Fruit fly (Drosophila melanogaster) whole organism, embryonic: ENCODE measurements around the gene CG4332.
A peak's percentile ranks its signal among the peaks of the same experiment; 100 is the strongest.

ENCODE experiments used
- Blimp-1 ChIP-seq: fragments of 200-800 bp; sonication (Bioruptor generic); optimal IDR thresholded peaks from 3 replicates; lab custom pipeline; 2018; ENCODE audit warnings: missing biosample characterization, missing genetic modification characterization, mild to moderate bottlenecking, moderate library complexity, missing genetic modification reagents
- CG10209 ChIP-seq: fragments of 200-800 bp; sonication (Bioruptor generic); optimal IDR thresholded peaks from 3 replicates; lab custom pipeline; 2017; ENCODE audit warnings: missing biosample characterization, mild to moderate bottlenecking, missing genetic modification characterization, missing genetic modification reagents
- CG10321 ChIP-seq: fragments of 200-800 bp; sonication (Bioruptor generic); IDR thresholded peaks from 2 replicates; pipeline ENCODE4 v1.3.6; 2022; ENCODE audit warnings: missing biosample characterization, missing genetic modification characterization
- CG10366 ChIP-seq: fragments of 200-800 bp; sonication (Bioruptor generic); IDR thresholded peaks from 2 replicates; pipeline ENCODE4 v1.3.6; 2022; ENCODE audit warnings: missing biosample characterization, missing genetic modification characterization
- CG10431 ChIP-seq: fragments of 200-800 bp; sonication (Bioruptor generic); optimal IDR thresholded peaks from 3 replicates; lab custom pipeline; 2018; ENCODE audit warnings: missing biosample characterization, mild to moderate bottlenecking, missing genetic modification characterization
- CG10565 ChIP-seq: fragments of 200-800 bp; sonication (Bioruptor generic); optimal IDR thresholded peaks from 3 replicates; lab custom pipeline; 2016; ENCODE audit warnings: missing biosample characterization, mild to moderate bottlenecking, missing genetic modification characterization
- CG10654 ChIP-seq: fragments of 200-800 bp; sonication (Bioruptor generic); optimal IDR thresholded peaks from 2 replicates; lab custom pipeline; 2016; ENCODE audit warnings: missing biosample characterization, missing genetic modification characterization
- CG11093 ChIP-seq: fragments of 200-800 bp; sonication (Bioruptor generic); IDR thresholded peaks from 3 replicates; pipeline ENCODE4 v1.3.6; 2022; ENCODE audit warnings: missing biosample characterization, missing genetic modification characterization
- CG11247 ChIP-seq: fragments of 200-800 bp; sonication (Bioruptor generic); IDR thresholded peaks from 2 replicates; pipeline ENCODE4 v1.3.6; 2022; ENCODE audit warnings: missing biosample characterization, missing genetic modification characterization
- CG12391 ChIP-seq: fragments of 200-800 bp; sonication (Bioruptor generic); optimal IDR thresholded peaks from 3 replicates; lab custom pipeline; 2018; ENCODE audit warnings: missing biosample characterization, mild to moderate bottlenecking, missing genetic modification characterization, moderate library complexity
- CG14050 ChIP-seq: fragments of 200-800 bp; sonication (Bioruptor generic); IDR thresholded peaks from 3 replicates; pipeline ENCODE4 v1.3.6; 2022; ENCODE audit warnings: missing biosample characterization, missing genetic modification characterization
- CG1603 ChIP-seq: fragments of 200-800 bp; sonication (Bioruptor generic); optimal IDR thresholded peaks from 2 replicates; lab custom pipeline; 2019; ENCODE audit warnings: missing biosample characterization, mild to moderate bottlenecking, missing genetic modification characterization, moderate library complexity
- CG17186 ChIP-seq: fragments of 200-800 bp; sonication (Bioruptor generic); optimal IDR thresholded peaks from 3 replicates; lab custom pipeline; 2017; ENCODE audit warnings: missing biosample characterization, missing genetic modification reagents, missing genetic modification characterization
- CG17328 ChIP-seq: fragments of 200-800 bp; sonication (Bioruptor generic); IDR thresholded peaks from 2 replicates; pipeline ENCODE4 v1.3.6; 2022; ENCODE audit warnings: missing biosample characterization, missing genetic modification characterization
- CG17361 ChIP-seq: fragments of 200-800 bp; sonication (Bioruptor generic); IDR thresholded peaks from 3 replicates; pipeline ENCODE4 v1.3.6; 2022; ENCODE audit warnings: missing biosample characterization, missing genetic modification characterization
- CG18476 ChIP-seq: fragments of 200-800 bp; sonication (Bioruptor generic); optimal IDR thresholded peaks from 2 replicates; lab custom pipeline; 2016; ENCODE audit warnings: missing biosample characterization, mild to moderate bottlenecking, missing genetic modification characterization
- CG18599 ChIP-seq: fragments of 200-800 bp; sonication (Bioruptor generic); optimal IDR thresholded peaks from 3 replicates; lab custom pipeline; 2017; ENCODE audit warnings: missing biosample characterization, missing genetic modification characterization, mild to moderate bottlenecking, moderate library complexity, missing genetic modification reagents
- CG31388 ChIP-seq: fragments of 200-800 bp; sonication (Bioruptor generic); optimal IDR thresholded peaks from 2 replicates; lab custom pipeline; 2016; ENCODE audit warnings: missing biosample characterization, missing genetic modification characterization
- CG3163 ChIP-seq: fragments of 200-800 bp; sonication (Bioruptor generic); optimal IDR thresholded peaks from 3 replicates; lab custom pipeline; 2016; ENCODE audit warnings: missing biosample characterization, missing genetic modification characterization
- CG6765 ChIP-seq: fragments of 200-800 bp; sonication (Bioruptor generic); optimal IDR thresholded peaks from 3 replicates; lab custom pipeline; 2017; ENCODE audit warnings: missing biosample characterization, mild to moderate bottlenecking, missing genetic modification characterization
- CG7357 ChIP-seq: fragments of 200-800 bp; sonication (Bioruptor generic); IDR thresholded peaks from 3 replicates; pipeline ENCODE4 v1.3.6; 2022; ENCODE audit warnings: missing biosample characterization, missing genetic modification characterization
- CG7786 ChIP-seq: fragments of 200-800 bp; sonication (Bioruptor generic); optimal IDR thresholded peaks from 2 replicates; lab custom pipeline; 2016; ENCODE audit warnings: missing biosample characterization, missing genetic modification characterization
- CG8765 ChIP-seq: fragments of 200-800 bp; sonication (Bioruptor generic); IDR thresholded peaks from 2 replicates; pipeline ENCODE4 v1.3.6; 2022; ENCODE audit warnings: missing biosample characterization, missing genetic modification characterization
- Dll ChIP-seq: fragments of 200-800 bp; sonication (Bioruptor generic); IDR thresholded peaks from 4 replicates; pipeline ENCODE4 v1.3.6; 2022; ENCODE audit warnings: missing biosample characterization, missing genetic modification characterization; ENCODE audit not compliant: partially characterized antibody
- E2f1 ChIP-seq: fragments of 200-800 bp; sonication (Bioruptor generic); IDR thresholded peaks from 2 replicates; pipeline ENCODE4 v1.3.6; 2022; ENCODE audit warnings: missing biosample characterization, missing genetic modification characterization
- Ets65A ChIP-seq: fragments of 200-800 bp; sonication (Bioruptor generic); peaks from one replicate; lab custom pipeline; 2016; ENCODE audit warnings: missing biosample characterization, missing genetic modification characterization
- Hmr ChIP-seq: fragments of 200-800 bp; sonication (Bioruptor generic); optimal IDR thresholded peaks from 3 replicates; lab custom pipeline; 2017; ENCODE audit warnings: mild to moderate bottlenecking, missing biosample characterization, missing genetic modification reagents, missing genetic modification characterization
- Myb ChIP-seq: fragments of 200-800 bp; sonication (Bioruptor generic); optimal IDR thresholded peaks from 2 replicates; lab custom pipeline; 2016; ENCODE audit warnings: missing biosample characterization, missing genetic modification characterization
- Nf-YC ChIP-seq: fragments of 200-800 bp; optimal IDR thresholded peaks from 3 replicates; lab custom pipeline; 2019; ENCODE audit warnings: missing biosample characterization, mild to moderate bottlenecking, missing genetic modification characterization, moderate library complexity
- NfI ChIP-seq: fragments of 200-800 bp; sonication (Bioruptor generic); optimal IDR thresholded peaks from 3 replicates; lab custom pipeline; 2018; ENCODE audit warnings: missing biosample characterization, mild to moderate bottlenecking, missing genetic modification characterization, moderate library complexity
- Opbp ChIP-seq: fragments of 200-800 bp; sonication (Bioruptor generic); IDR thresholded peaks from 3 replicates; pipeline ENCODE4 v1.3.6; 2022; ENCODE audit warnings: missing biosample characterization, missing genetic modification characterization; ENCODE audit not compliant: partially characterized antibody
- Sin3A ChIP-seq: fragments of >200 bp; optimal IDR thresholded peaks from 2 replicates; lab custom pipeline; 2018
- Sox102F ChIP-seq: fragments of 200-800 bp; sonication (Bioruptor generic); optimal IDR thresholded peaks from 2 replicates; lab custom pipeline; 2018; ENCODE audit warnings: missing biosample characterization, mild to moderate bottlenecking, missing genetic modification characterization, moderate library complexity
- Xbp1 ChIP-seq: fragments of 200-800 bp; sonication (Bioruptor generic); optimal IDR thresholded peaks from 3 replicates; lab custom pipeline; 2016; ENCODE audit warnings: missing biosample characterization, mild to moderate bottlenecking, missing genetic modification characterization
- bcd ChIP-seq: fragments of 200-800 bp; sonication (Bioruptor generic); optimal IDR thresholded peaks from 2 replicates; lab custom pipeline; 2017; ENCODE audit warnings: missing biosample characterization, mild to moderate bottlenecking, missing genetic modification characterization
- btn ChIP-seq: fragments of 200-800 bp; sonication (Bioruptor generic); optimal IDR thresholded peaks from 2 replicates; lab custom pipeline; 2016; ENCODE audit warnings: missing biosample characterization, missing genetic modification characterization
- fd102C ChIP-seq: fragments of 200-800 bp; sonication (Bioruptor generic); optimal IDR thresholded peaks from 2 replicates; lab custom pipeline; 2018; ENCODE audit warnings: missing biosample characterization, mild to moderate bottlenecking, missing genetic modification characterization, moderate library complexity
- h ChIP-seq: fragments of >200 bp; optimal IDR thresholded peaks from 2 replicates; lab custom pipeline; 2017
- nmo ChIP-seq: fragments of 200-800 bp; sonication (Bioruptor generic); optimal IDR thresholded peaks from 2 replicates; lab custom pipeline; 2018; ENCODE audit warnings: missing biosample characterization, mild to moderate bottlenecking, missing genetic modification characterization, moderate library complexity
- otp ChIP-seq: fragments of 200-800 bp; sonication (Bioruptor generic); IDR thresholded peaks from 3 replicates; pipeline ENCODE4, ENCODE4 v1.3.6; 2022; ENCODE audit warnings: missing biosample characterization, missing genetic modification characterization
- psq ChIP-seq: fragments of 200-800 bp; sonication (Bioruptor generic); optimal IDR thresholded peaks from 2 replicates; lab custom pipeline; 2017; ENCODE audit warnings: missing biosample characterization, missing genetic modification characterization
- slbo ChIP-seq: fragments of 200-800 bp; sonication (Bioruptor generic); IDR thresholded peaks from 2 replicates; pipeline ENCODE4 v1.3.6; 2022; ENCODE audit warnings: missing biosample characterization, missing genetic modification characterization
- slou ChIP-seq: fragments of 200-800 bp; sonication (Bioruptor generic); optimal IDR thresholded peaks from 3 replicates; lab custom pipeline; 2016; ENCODE audit warnings: missing biosample characterization, missing genetic modification characterization
- slp2 ChIP-seq: fragments of 200-800 bp; sonication (Bioruptor generic); optimal IDR thresholded peaks from 2 replicates; lab custom pipeline; 2016; ENCODE audit warnings: missing biosample characterization, missing genetic modification characterization
- sqz ChIP-seq: fragments of 200-800 bp; sonication (Bioruptor generic); optimal IDR thresholded peaks from 3 replicates; lab custom pipeline; 2018; ENCODE audit warnings: missing biosample characterization, mild to moderate bottlenecking, missing genetic modification characterization
- stwl ChIP-seq: fragments of 200-800 bp; sonication (Bioruptor generic); optimal IDR thresholded peaks from 3 replicates; lab custom pipeline; 2018; ENCODE audit warnings: missing biosample characterization, mild to moderate bottlenecking, missing genetic modification characterization, moderate library complexity
- tll ChIP-seq, 2 experiments: fragments of 200-800 bp in 1 of 2; fragments of >200 bp in 1 of 2; sonication (Bioruptor generic) in 1 of 2; optimal IDR thresholded peaks; 2 replicates each; lab custom pipeline; 2017 to 2019; ENCODE audit warnings: missing biosample characterization in 2 of 2, missing genetic modification characterization in 2 of 2, mild to moderate bottlenecking in 1 of 2, moderate library complexity in 1 of 2
- unpg ChIP-seq: fragments of 200-800 bp; sonication (Bioruptor generic); optimal IDR thresholded peaks from 3 replicates; lab custom pipeline; 2018; ENCODE audit warnings: missing biosample characterization, mild to moderate bottlenecking, missing genetic modification characterization, moderate library complexity
- vnd ChIP-seq: fragments of 200-800 bp; sonication (Bioruptor generic); IDR thresholded peaks from 3 replicates; pipeline ENCODE4 v1.3.6; 2022; ENCODE audit warnings: missing biosample characterization, missing genetic modification characterization; ENCODE audit not compliant: partially characterized antibody
- wor ChIP-seq: fragments of 200-800 bp; sonication (Bioruptor generic); IDR thresholded peaks from 2 replicates; pipeline ENCODE4 v1.3.6; 2022; ENCODE audit warnings: missing biosample characterization, missing genetic modification characterization
- z ChIP-seq: fragments of 200-800 bp; sonication (Bioruptor generic); IDR thresholded peaks from 3 replicates; pipeline ENCODE4 v1.3.6; 2022; ENCODE audit warnings: missing biosample characterization, missing genetic modification characterization

The CG4332 gene

DNA sequence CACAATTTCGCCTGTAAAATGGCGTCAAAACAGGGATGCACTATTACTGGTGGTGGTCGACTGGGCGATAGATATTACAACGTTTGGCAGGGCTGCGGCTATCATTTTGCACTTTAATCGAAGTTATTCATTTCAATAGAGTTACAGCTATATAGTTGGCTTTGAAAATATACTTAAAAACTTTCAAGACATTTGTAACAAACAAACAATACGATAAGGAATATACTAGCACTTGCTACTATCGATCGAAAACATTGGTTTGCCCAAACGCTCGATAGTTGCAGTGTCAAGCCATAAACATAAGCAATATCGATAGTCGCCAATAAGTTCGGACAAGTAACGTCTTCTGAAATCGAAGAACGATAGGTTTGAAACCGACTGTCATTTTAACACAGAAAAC is 4.6 kb downstream of the CG4332 start, which contains the start of the genes Bap60 and CG12096 (continued):
- TF ChIP-seq Dll (GFP tag; lab: Robert Waterston, UW) = peak; percentile 97
- peak; percentile 35; the same call in 1 of the 2 replicates for TF ChIP-seq CG17328
- TF ChIP-seq unpg (GFP tag; lab: Kevin White, UChicago) = peak; percentile 71
- TF ChIP-seq CG10431 (GFP tag; lab: Kevin White, UChicago) = peak; percentile 17
- TF ChIP-seq slou (GFP tag; lab: Kevin White, UChicago) = peak; percentile 46
- peak; percentile 34 for TF ChIP-seq btn (GFP tag; lab: Kevin White, UChicago)
- peak; percentile 84 for TF ChIP-seq stwl (tag; lab: Kevin White, UChicago)
- peak; percentile 55 for TF ChIP-seq Blimp-1 (GFP tag; lab: Kevin White, UChicago)
- no peak for TF ChIP-seq Hmr (GFP tag; lab: Kevin White, UChicago)
- TF ChIP-seq vnd (GFP tag; lab: Robert Waterston, UW) = peak; percentile 95
- TF ChIP-seq bcd (GFP tag; lab: Kevin White, UChicago) = peak; percentile 70
- TF ChIP-seq Myb (GFP tag; lab: Kevin White, UChicago) = peak; percentile 93
- TF ChIP-seq nmo (GFP tag; lab: Kevin White, UChicago) = peak; percentile 90
- TF ChIP-seq Sox102F (GFP tag; lab: Kevin White, UChicago) = peak; percentile 65
- TF ChIP-seq CG7357 (GFP tag; lab: Robert Waterston, UW) = peak; percentile 40; the same call in 2 of the 3 replicates
- peak; percentile 80 for TF ChIP-seq slbo (GFP tag; lab: Robert Waterston, UW)
- peak; percentile 48 for TF ChIP-seq slp2 (GFP tag; lab: Kevin White, UChicago)
- TF ChIP-seq psq = peak; percentile 30
- peak; percentile 75 for TF ChIP-seq Xbp1 (GFP tag; lab: Kevin White, UChicago)
- TF ChIP-seq Nf-YC (tag; lab: Kevin White, UChicago) = peak; percentile 76
- peak; percentile 41 for TF ChIP-seq CG3163 (GFP tag; lab: Kevin White, UChicago)
- TF ChIP-seq CG6765 = no peak
- no peak for TF ChIP-seq z (GFP tag; lab: Robert Waterston, UW)
- peak; percentile 99 for TF ChIP-seq Sin3A (lab: Kevin White, UChicago)
- no peak for TF ChIP-seq CG18599
- peak; percentile 76; the same call in 2 of the 3 replicates for TF ChIP-seq Opbp (GFP tag; lab: Robert Waterston, UW)
- TF ChIP-seq CG10321 (GFP tag; lab: Robert Waterston, UW) = no peak
- peak; percentile 37; the same call in 1 of the 2 replicates for TF ChIP-seq E2f1 (GFP tag; lab: Robert Waterston, UW)
- TF ChIP-seq CG8765 (GFP tag; lab: Robert Waterston, UW) = peak; percentile 70
- peak; percentile 62 for TF ChIP-seq CG10654 (GFP tag; lab: Kevin White, UChicago)
- TF ChIP-seq wor = no peak
- peak; percentile 39; the same call in 1 of the 3 replicates for TF ChIP-seq CG14050 (GFP tag; lab: Robert Waterston, UW)
- TF ChIP-seq fd102C = no peak
- TF ChIP-seq CG17361 = peak; percentile 84
- peak; percentile 68 for TF ChIP-seq CG17186 (GFP tag; lab: Kevin White, UChicago)
- no peak for TF ChIP-seq CG31388 (GFP tag; lab: Kevin White, UChicago)
- TF ChIP-seq CG11093 (GFP tag; lab: Robert Waterston, UW) = peak; percentile 32; the same call in 1 of the 3 replicates
- peak; percentile 74 for TF ChIP-seq NfI
- peak; percentile 72 for TF ChIP-seq CG10366
- peak; percentile 86 for TF ChIP-seq CG12391 (tag; lab: Kevin White, UChicago)
- peak; percentile 52 for TF ChIP-seq CG10209 (GFP tag; lab: Kevin White, UChicago)
- peak; percentile 34 for TF ChIP-seq CG18476 (GFP tag; lab: Kevin White, UChicago)
- TF ChIP-seq CG11247 = peak; percentile 53; the same call in 1 of the 2 replicates
- TF ChIP-seq CG7786 (GFP tag; lab: Kevin White, UChicago) = peak; percentile 86
- peak; percentile 86 for TF ChIP-seq CG1603
- TF ChIP-seq CG10565 (GFP tag; lab: Kevin White, UChicago) = no peak
- no peak for TF ChIP-seq h
- no peak for TF ChIP-seq sqz (GFP tag; lab: Kevin White, UChicago)
- TF ChIP-seq otp (GFP tag; lab: Robert Waterston, UW) = no peak
- TF ChIP-seq tll (GFP tag; optimal IDR thresholded peaks at IDR 0.05; lab: Kevin White, UChicago) = peak in 1 of 2 experiments; percentile 86
- TF ChIP-seq Ets65A (GFP tag; lab: Kevin White, UChicago) = peak; percentile 99
